Fruit fly (Drosophila melanogaster): ENCODE results near the gene Pdk1.

DNA sequence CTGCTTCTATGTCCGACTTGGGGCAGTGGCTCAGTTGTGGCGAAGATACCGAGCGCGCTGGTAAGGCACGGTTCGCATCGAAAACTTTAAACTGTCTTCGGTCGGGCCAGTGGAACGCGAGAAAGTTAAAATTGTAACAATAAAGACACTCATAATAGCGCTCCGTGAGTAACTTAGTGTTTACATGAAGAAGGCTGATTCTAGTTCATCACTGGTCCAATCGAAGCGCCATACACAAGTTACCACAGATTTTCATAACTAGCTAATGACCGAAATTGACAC, 51.0 kb downstream of the Pdk1 start:
- no peak for TF ChIP-seq ttk (optimal IDR thresholded peaks at IDR 0.05)
- TF ChIP-seq Myc (optimal IDR thresholded peaks at IDR 0.05), result no peak
- no peak for TF ChIP-seq insv (optimal IDR thresholded peaks at IDR 0.05)
- TF ChIP-seq psq (optimal IDR thresholded peaks at IDR 0.05), result no peak
- TF ChIP-seq Sin3A (optimal IDR thresholded peaks at IDR 0.05), result no peak
